Worm (Caenorhabditis elegans) whole organism, L1 larva: ENCODE data around the gene mrpl-46.

Experiments
- C04F5.9 ChIP-seq: sonication (generic microtip); optimal IDR thresholded peaks from 2 replicates; lab custom pipeline; 2016; ENCODE audit warnings: missing genetic modification characterization, missing compliant biosample characterization
- C16A3.4 ChIP-seq: fragments of 150-350 bp; optimal IDR thresholded peaks from 2 replicates; lab custom pipeline; 2014; ENCODE audit warnings: missing biosample characterization, missing genetic modification characterization
- C34B4.2 ChIP-seq: sonication (generic microtip); optimal IDR thresholded peaks from 2 replicates; lab custom pipeline; 2017; ENCODE audit warnings: mild to moderate bottlenecking, missing genetic modification characterization, missing compliant biosample characterization
- F16B12.6 ChIP-seq: fragments of 150-350 bp; optimal IDR thresholded peaks from 2 replicates; lab custom pipeline; 2014; ENCODE audit warnings: missing biosample characterization, missing genetic modification characterization
- Y116A8C.19 ChIP-seq: sonication (generic microtip); optimal IDR thresholded peaks from 2 replicates; lab custom pipeline; 2016; ENCODE audit warnings: missing compliant biosample characterization, missing genetic modification characterization, borderline replicate concordance
- aly-2 ChIP-seq: fragments of 150-350 bp; optimal IDR thresholded peaks from 2 replicates; lab custom pipeline; 2014; ENCODE audit warnings: missing biosample characterization, missing genetic modification characterization
- ama-1 ChIP-seq: fragments of 150-350 bp; optimal IDR thresholded peaks from 2 replicates; lab custom pipeline; 2014
- blmp-1 ChIP-seq: fragments of 150-350 bp; optimal IDR thresholded peaks from 2 replicates; lab custom pipeline; 2014; ENCODE audit warnings: missing biosample characterization, missing genetic modification characterization
- ceh-63 ChIP-seq: fragments of 200-800 bp; sonication (Bioruptor generic); optimal IDR thresholded peaks from 2 replicates; lab custom pipeline; 2018; ENCODE audit warnings: mild to moderate bottlenecking, missing genetic modification characterization, missing compliant biosample characterization
- ceh-8 ChIP-seq: fragments of 200-800 bp; sonication (Bioruptor generic); optimal IDR thresholded peaks from 2 replicates; lab custom pipeline; 2018; ENCODE audit warnings: mild to moderate bottlenecking, missing genetic modification characterization, moderate library complexity, missing compliant biosample characterization
- ceh-82 ChIP-seq, 3 experiments: fragments of 150-350 bp in 1 of 3; sonication (generic microtip) in 2 of 3; optimal IDR thresholded peaks; 2 replicates each; lab custom pipeline; 2014 to 2017; ENCODE audit warnings: missing biosample characterization in 3 of 3, missing genetic modification characterization in 3 of 3
- ceh-88 ChIP-seq: fragments of 200-800 bp; sonication (Bioruptor generic); IDR thresholded peaks from 2 replicates; pipeline ENCODE4 v1.3.6; 2022; ENCODE audit warnings: missing genetic modification characterization, missing compliant biosample characterization
- ceh-90 ChIP-seq: sonication (generic microtip); optimal IDR thresholded peaks from 2 replicates; lab custom pipeline; 2016; ENCODE audit warnings: missing genetic modification characterization, missing compliant biosample characterization
- dsc-1 ChIP-seq: sonication (generic microtip); optimal IDR thresholded peaks from 2 replicates; lab custom pipeline; 2016; ENCODE audit warnings: mild to moderate bottlenecking, missing genetic modification characterization, missing compliant biosample characterization
- efl-1 ChIP-seq, 4 experiments: fragments of 150-350 bp; optimal IDR thresholded peaks in 3 of 4; peaks in 1 of 4; 1 replicate in 1 of 4; 2 replicates in 3 of 4; lab custom pipeline; 2014; ENCODE audit warnings: missing biosample characterization in 2 of 4, missing genetic modification characterization in 2 of 4, missing genetic modification reagents in 2 of 4
- elt-3 ChIP-seq, 6 experiments: fragments of 150-350 bp in 1 of 6; sonication (generic microtip); optimal IDR thresholded peaks; 2 replicates each; lab custom pipeline; 2017 to 2018; ENCODE audit warnings: missing biosample characterization in 6 of 6, missing genetic modification characterization in 6 of 6, inconsistent platforms in 1 of 6
- ets-5 ChIP-seq: fragments of 200-800 bp; sonication (Bioruptor generic); IDR thresholded peaks from 2 replicates; pipeline ENCODE4 v1.3.6; 2022; ENCODE audit warnings: missing genetic modification characterization, missing compliant biosample characterization
- fkh-4 ChIP-seq: sonication (generic microtip); optimal IDR thresholded peaks from 2 replicates; lab custom pipeline; 2016; ENCODE audit warnings: missing compliant biosample characterization, missing genetic modification characterization, borderline replicate concordance
- fkh-8 ChIP-seq: sonication (generic microtip); optimal IDR thresholded peaks from 2 replicates; lab custom pipeline; 2016; ENCODE audit warnings: mild to moderate bottlenecking, missing genetic modification characterization, missing compliant biosample characterization
- grh-1 ChIP-seq: fragments of 200-800 bp; sonication (Bioruptor generic); IDR thresholded peaks from 2 replicates; pipeline ENCODE4 v1.3.6; 2022; ENCODE audit warnings: missing genetic modification reagents, missing genetic modification characterization, missing compliant biosample characterization
- hlh-4 ChIP-seq: sonication (generic microtip); optimal IDR thresholded peaks from 2 replicates; lab custom pipeline; 2016; ENCODE audit warnings: mild to moderate bottlenecking, missing genetic modification characterization, missing compliant biosample characterization
- isw-1 ChIP-seq: fragments of 200-800 bp; sonication (Bioruptor generic); IDR thresholded peaks from 2 replicates; pipeline ENCODE4 v1.3.6; 2022; ENCODE audit warnings: missing genetic modification characterization, missing compliant biosample characterization
- lin-14 ChIP-seq: fragments of 200-800 bp; sonication (Bioruptor generic); optimal IDR thresholded peaks from 2 replicates; lab custom pipeline; 2018; ENCODE audit warnings: mild to moderate bottlenecking, missing genetic modification characterization, moderate library complexity, missing compliant biosample characterization
- lin-15B ChIP-seq: fragments of 150-350 bp; sonication (generic microtip); optimal IDR thresholded peaks from 3 replicates; lab custom pipeline; 2014; ENCODE audit warnings: missing biosample characterization, missing genetic modification characterization
- lin-39 ChIP-seq: fragments of 150-350 bp; optimal IDR thresholded peaks from 2 replicates; lab custom pipeline; 2014; ENCODE audit warnings: missing biosample characterization, missing genetic modification reagents, missing genetic modification characterization
- lir-3 ChIP-seq: sonication (generic microtip); optimal IDR thresholded peaks from 2 replicates; lab custom pipeline; 2016; ENCODE audit warnings: mild to moderate bottlenecking, missing genetic modification characterization, moderate library complexity, missing compliant biosample characterization; ENCODE audit not compliant: poor library complexity
- lsy-2 ChIP-seq, 2 experiments: fragments of 150-350 bp; optimal IDR thresholded peaks; 2 replicates each; lab custom pipeline; 2014; ENCODE audit warnings: missing biosample characterization in 2 of 2, missing genetic modification characterization in 2 of 2
- mdl-1 ChIP-seq, 2 experiments: fragments of 150-350 bp; optimal IDR thresholded peaks; 2 replicates each; lab custom pipeline; 2014 to 2017; ENCODE audit warnings: missing biosample characterization in 2 of 2, missing genetic modification characterization in 2 of 2, inconsistent platforms in 1 of 2
- mep-1 ChIP-seq: fragments of 150-350 bp; optimal IDR thresholded peaks from 2 replicates; lab custom pipeline; 2014; ENCODE audit warnings: missing biosample characterization, missing genetic modification characterization
- nhr-11 ChIP-seq: fragments of 150-350 bp; optimal IDR thresholded peaks from 2 replicates; lab custom pipeline; 2014; ENCODE audit warnings: missing biosample characterization, missing genetic modification characterization
- nhr-19 ChIP-seq: fragments of 200-800 bp; sonication (Bioruptor generic); conservative IDR thresholded peaks from 2 replicates; pipeline ENCODE4 v1.3.6; 2022; ENCODE audit warnings: missing genetic modification characterization, missing compliant biosample characterization
- nhr-20 ChIP-seq: sonication (generic microtip); optimal IDR thresholded peaks from 2 replicates; lab custom pipeline; 2016; ENCODE audit warnings: mild to moderate bottlenecking, missing genetic modification characterization, missing compliant biosample characterization
- nhr-237 ChIP-seq: fragments of 150-350 bp; optimal IDR thresholded peaks from 2 replicates; lab custom pipeline; 2014; ENCODE audit warnings: missing biosample characterization, missing genetic modification characterization
- nhr-28 ChIP-seq: fragments of 150-350 bp; optimal IDR thresholded peaks from 2 replicates; lab custom pipeline; 2014; ENCODE audit warnings: missing biosample characterization, missing genetic modification characterization
- nhr-71 ChIP-seq: sonication (generic microtip); optimal IDR thresholded peaks from 2 replicates; lab custom pipeline; 2016; ENCODE audit warnings: mild to moderate bottlenecking, missing genetic modification characterization, moderate library complexity, missing compliant biosample characterization
- nhr-77 ChIP-seq: fragments of 150-350 bp; optimal IDR thresholded peaks from 2 replicates; lab custom pipeline; 2014; ENCODE audit warnings: missing biosample characterization, missing genetic modification characterization
- nhr-85 ChIP-seq: sonication (generic microtip); peaks from one replicate; lab custom pipeline; 2016; ENCODE audit warnings: missing genetic modification characterization, inconsistent platforms, missing compliant biosample characterization
- pqm-1 ChIP-seq: sonication (generic microtip); optimal IDR thresholded peaks from 3 replicates; lab custom pipeline; 2017; ENCODE audit warnings: missing biosample characterization, missing genetic modification characterization
- snu-23 ChIP-seq: sonication (generic microtip); optimal IDR thresholded peaks from 2 replicates; lab custom pipeline; 2016; ENCODE audit warnings: missing genetic modification characterization, missing compliant biosample characterization
- sox-4 ChIP-seq: sonication (generic microtip); optimal IDR thresholded peaks from 2 replicates; lab custom pipeline; 2016; ENCODE audit warnings: missing genetic modification characterization, missing compliant biosample characterization
- swsn-7 ChIP-seq: sonication (generic microtip); optimal IDR thresholded peaks from 2 replicates; lab custom pipeline; 2016; ENCODE audit warnings: missing genetic modification characterization, missing compliant biosample characterization
- tbx-2 ChIP-seq: sonication (generic microtip); optimal IDR thresholded peaks from 2 replicates; lab custom pipeline; 2016; ENCODE audit warnings: missing genetic modification characterization, missing compliant biosample characterization
- unc-30 ChIP-seq: sonication (generic microtip); optimal IDR thresholded peaks from 2 replicates; lab custom pipeline; 2017; ENCODE audit warnings: missing biosample characterization, missing genetic modification characterization
- unc-86 ChIP-seq: sonication (generic microtip); optimal IDR thresholded peaks from 2 replicates; lab custom pipeline; 2016; ENCODE audit warnings: missing genetic modification characterization, missing compliant biosample characterization
- xbp-1 ChIP-seq: sonication (generic microtip); optimal IDR thresholded peaks from 2 replicates; lab custom pipeline; 2016; ENCODE audit warnings: missing genetic modification characterization, missing compliant biosample characterization
- zag-1 ChIP-seq: fragments of 150-350 bp; optimal IDR thresholded peaks from 2 replicates; lab custom pipeline; 2014; ENCODE audit warnings: missing biosample characterization, missing genetic modification characterization
- zip-4 ChIP-seq: fragments of 200-800 bp; sonication (Bioruptor generic); optimal IDR thresholded peaks from 2 replicates; lab custom pipeline; 2018; ENCODE audit warnings: mild to moderate bottlenecking, missing genetic modification characterization, moderate library complexity, missing compliant biosample characterization
- ztf-4 ChIP-seq: fragments of 150-350 bp; optimal IDR thresholded peaks from 2 replicates; lab custom pipeline; 2014; ENCODE audit warnings: missing biosample characterization, missing genetic modification characterization

Gene mrpl-46

DNA sequence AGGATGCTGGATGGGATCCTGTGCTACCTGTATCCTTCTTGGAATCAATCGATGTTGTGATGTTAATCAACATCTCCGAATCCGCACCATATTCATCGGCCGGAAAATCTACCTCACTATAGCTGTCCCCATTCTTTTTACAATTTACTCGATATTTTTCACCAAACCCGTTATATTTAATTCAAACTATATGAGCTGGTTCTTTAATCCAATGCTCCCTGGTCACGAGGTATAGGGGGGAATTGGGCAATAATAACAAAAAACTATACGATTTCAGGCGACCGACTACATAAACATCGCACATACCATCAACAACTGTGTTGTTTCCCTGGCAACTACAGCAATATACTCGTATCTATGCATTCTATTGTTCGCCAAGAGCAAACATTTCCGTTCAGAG, 43.1 kb upstream of the mrpl-46 start:
- TF ChIP-seq F16B12.6 (tag; lab: Kevin White, UChicago) (no peak), efl-1 (optimal IDR thresholded peaks at IDR 0.05; lab: Kevin White, UChicago) (no peak), efl-1 (GFP tag; optimal IDR thresholded peaks at IDR 0.05 in 1 of 2; lab: Kevin White, UChicago) (peak in 1 of 2 experiments; percentile 57)

DNA sequence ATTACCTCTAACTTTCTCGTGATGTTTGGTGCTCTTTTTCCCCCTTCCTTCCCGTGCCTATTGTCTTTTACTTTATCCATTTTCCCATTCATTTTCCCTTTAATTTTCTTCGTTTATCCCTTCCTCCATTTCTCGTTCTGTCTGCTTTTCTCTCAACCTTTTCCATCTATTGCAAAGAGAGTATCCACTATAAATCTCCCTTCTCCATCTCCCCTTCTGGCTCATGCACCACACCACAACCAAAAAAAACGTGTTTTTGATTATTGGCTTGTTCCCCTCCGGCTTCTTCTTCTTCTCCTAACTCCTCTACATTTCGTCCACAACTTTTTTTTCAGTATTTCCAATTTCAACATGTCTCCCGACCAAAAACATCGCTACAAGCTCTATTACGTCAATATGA, 40.4 kb upstream of the mrpl-46 start, which contains the start of gene gst-40:
gst-40 (plus strand) TSS at position 236 of the 400 bp plus-strand sequence.
- TF ChIP-seq blmp-1 (tag; lab: Kevin White, UChicago) (no peak), dsc-1 (tag; lab: Kevin White, UChicago) (peak; percentile 80), fkh-8 (tag; lab: Kevin White, UChicago) (peak; percentile 46), efl-1 (optimal IDR thresholded peaks at IDR 0.05; lab: Kevin White, UChicago) (no peak), efl-1 (GFP tag; optimal IDR thresholded peaks at IDR 0.05 in 1 of 2; lab: Kevin White, UChicago) (peak in 1 of 2 experiments; percentile 86), fkh-4 (tag; lab: Kevin White, UChicago) (peak; percentile 16), tbx-2 (tag; lab: Kevin White, UChicago) (peak; percentile 5), ceh-82 (tag; optimal IDR thresholded peaks at IDR 0.05; lab: Kevin White, UChicago) (no peak)

DNA sequence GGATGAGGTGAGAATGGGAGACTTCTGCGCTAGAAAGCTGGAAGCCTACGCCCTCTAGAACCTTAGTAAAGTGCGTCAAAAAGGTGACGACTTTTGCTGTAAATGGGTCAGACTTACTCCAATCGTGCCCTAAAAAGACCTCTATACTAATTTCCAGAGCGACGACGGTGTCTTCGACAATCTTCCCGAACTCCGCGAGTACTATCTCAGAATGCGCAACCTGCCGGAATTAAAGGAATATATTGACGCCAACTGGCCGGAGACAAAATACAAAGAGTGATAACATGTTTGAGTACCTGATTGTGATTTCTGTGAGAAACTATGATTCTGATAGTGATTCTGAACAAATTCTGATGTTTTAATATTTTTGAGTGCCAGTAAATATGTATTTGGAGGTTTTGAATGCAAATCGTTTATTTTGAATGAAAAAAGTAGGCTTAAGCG, 38.6 kb upstream of the mrpl-46 start:
- peak in 2 of 6 experiments; percentile 28 to 31 for TF ChIP-seq elt-3 (tag; optimal IDR thresholded peaks at IDR 0.05; lab: Kevin White, UChicago)
- TF ChIP-seq fkh-4 (tag; lab: Kevin White, UChicago), result no peak
- TF ChIP-seq swsn-7 (tag; lab: Kevin White, UChicago), result no peak
- no peak for TF ChIP-seq ceh-8
- no peak for TF ChIP-seq unc-86
- peak; percentile 28 for TF ChIP-seq xbp-1
- TF ChIP-seq C04F5.9 (tag; lab: Kevin White, UChicago), result no peak
- TF ChIP-seq lin-15B, result no peak
- peak; percentile 53; the same call in 1 of the 2 replicates for TF ChIP-seq grh-1 (GFP tag; lab: Robert Waterston, UW)
- peak; percentile 12 for TF ChIP-seq ama-1 (lab: Kevin White, UChicago)
- no peak for TF ChIP-seq isw-1 (GFP tag; lab: Robert Waterston, UW)
- TF ChIP-seq lin-14 (GFP tag; lab: Kevin White, UChicago), result no peak
- peak; percentile 11 to 32 for TF ChIP-seq efl-1 (optimal IDR thresholded peaks at IDR 0.05; lab: Kevin White, UChicago)
- TF ChIP-seq efl-1 (GFP tag; optimal IDR thresholded peaks at IDR 0.05 in 1 of 2; lab: Kevin White, UChicago), result no peak
- no peak for TF ChIP-seq nhr-77 (tag; lab: Kevin White, UChicago)
- no peak for TF ChIP-seq fkh-8 (tag; lab: Kevin White, UChicago)
- no peak for TF ChIP-seq sox-4 (tag; lab: Kevin White, UChicago)
- no peak for TF ChIP-seq unc-30 (tag; lab: Kevin White, UChicago)
- TF ChIP-seq aly-2 (tag; lab: Kevin White, UChicago), result peak; percentile 63
- TF ChIP-seq nhr-71 (tag; lab: Kevin White, UChicago), result peak; percentile 69
- TF ChIP-seq tbx-2 (tag; lab: Kevin White, UChicago), result no peak
- no peak for TF ChIP-seq ceh-63 (GFP tag; lab: Kevin White, UChicago)
- no peak for TF ChIP-seq lin-39
- TF ChIP-seq nhr-28 (tag; lab: Kevin White, UChicago), result no peak
- no peak for TF ChIP-seq nhr-237
- peak; percentile 88 for TF ChIP-seq nhr-85 (tag; lab: Kevin White, UChicago)
- peak; percentile 36 for TF ChIP-seq snu-23 (GFP tag; lab: Kevin White, UChicago)
- no peak for TF ChIP-seq zip-4 (GFP tag; lab: Kevin White, UChicago)
- no peak for TF ChIP-seq lir-3 (tag; lab: Kevin White, UChicago)
- no peak for TF ChIP-seq hlh-4 (tag; lab: Kevin White, UChicago)
- TF ChIP-seq C16A3.4 (tag; lab: Kevin White, UChicago), result peak; percentile 14
- no peak for TF ChIP-seq ets-5 (GFP tag; lab: Robert Waterston, UW)
- no peak for TF ChIP-seq ceh-90 (tag; lab: Kevin White, UChicago)
- TF ChIP-seq zag-1 (tag; lab: Kevin White, UChicago), result no peak
- TF ChIP-seq lsy-2 (tag; optimal IDR thresholded peaks at IDR 0.05; lab: Kevin White, UChicago), result peak; percentile 23 to 31
- TF ChIP-seq mdl-1 (tag; optimal IDR thresholded peaks at IDR 0.05; lab: Kevin White, UChicago), result no peak
- no peak for TF ChIP-seq nhr-20 (tag; lab: Kevin White, UChicago)
- no peak for TF ChIP-seq C34B4.2
- TF ChIP-seq pqm-1, result no peak
- peak; percentile 35; the same call in 1 of the 2 replicates for TF ChIP-seq nhr-19 (GFP tag; lab: Robert Waterston, UW)
- TF ChIP-seq mep-1 (tag; lab: Kevin White, UChicago), result no peak
- TF ChIP-seq ztf-4 (tag; lab: Kevin White, UChicago), result no peak
- TF ChIP-seq Y116A8C.19 (tag; lab: Kevin White, UChicago), result no peak
- TF ChIP-seq nhr-11 (tag; lab: Kevin White, UChicago), result no peak
- TF ChIP-seq ceh-88 (GFP tag; lab: Robert Waterston, UW), result no peak
